Worm (Caenorhabditis elegans): ENCODE measurements around the gene F54B8.1.

DNA sequence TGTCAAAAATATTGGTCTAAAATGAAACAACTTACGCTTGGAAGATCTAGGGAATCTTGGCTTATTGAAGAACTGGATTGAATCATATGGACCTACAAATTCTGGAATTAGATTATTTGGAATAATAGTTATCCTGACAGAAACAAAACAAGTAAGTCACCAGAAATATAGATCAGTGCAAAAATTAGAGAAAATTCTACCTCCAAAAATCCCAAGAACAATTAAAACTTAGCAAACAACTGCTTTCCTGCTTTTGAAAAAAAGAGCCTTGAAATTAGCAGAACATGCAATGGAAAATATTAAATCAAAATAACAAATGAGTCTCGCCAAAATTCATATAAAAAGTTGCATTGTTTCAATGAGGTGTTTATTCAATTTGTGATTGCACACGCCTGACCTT is 37.4 kb upstream of the F54B8.1 start, which contains the start of gene nhr-60:
- TF ChIP-seq lsy-12 (tag; optimal IDR thresholded peaks at IDR 0.05) (no peak), skn-1 (tag; optimal IDR thresholded peaks at IDR 0.05) (no peak), jun-1 (tag; optimal IDR thresholded peaks at IDR 0.05) (no peak), zag-1 (tag; optimal IDR thresholded peaks at IDR 0.05) (no peak), unc-62 (GFP tag; optimal IDR thresholded peaks at IDR 0.05) (no peak), fkh-10 (GFP tag; optimal IDR thresholded peaks at IDR 0.05) (no peak), ceh-82 (tag; optimal IDR thresholded peaks at IDR 0.05) (no peak)

All from whole organism, L3 larva.